Fruit fly (Drosophila melanogaster): ENCODE measurements around the gene CG31869.

DNA sequence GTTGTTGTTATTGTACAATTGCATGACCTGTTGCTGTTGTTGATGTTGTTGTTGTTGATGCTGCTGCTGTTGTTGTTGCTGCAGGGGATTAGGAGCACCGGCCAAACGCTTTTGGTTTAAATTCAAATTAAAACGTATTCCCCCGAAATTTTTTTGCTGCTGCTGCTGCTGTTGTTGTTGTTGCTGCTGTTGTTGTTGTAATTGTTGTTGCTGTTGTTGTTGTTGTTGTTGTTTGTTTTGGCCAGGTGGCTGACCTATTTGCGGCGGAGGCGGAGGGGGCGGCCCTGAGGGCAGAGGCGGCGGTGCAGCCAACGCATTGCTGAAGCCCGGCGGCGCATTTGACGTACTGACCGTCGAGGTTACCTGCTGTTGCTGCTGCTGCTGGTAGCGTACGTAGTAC, 40.7 kb upstream of the CG31869 start:
- TF ChIP-seq CTCF (optimal IDR thresholded peaks at IDR 0.05) (no peak), CG8478 (optimal IDR thresholded peaks at IDR 0.05) (no peak)

Data from S2 (cell line).